Fruit fly (Drosophila melanogaster) whole organism, embryonic: Measurements from ENCODE around the gene CG42792.

Source experiments
- Adf1 ChIP-seq: fragments of 200-800 bp; sonication (Bioruptor generic); IDR thresholded peaks from 2 replicates; pipeline ENCODE4 v1.3.6; 2022; ENCODE audit warnings: missing biosample characterization, missing genetic modification characterization
- CG10431 ChIP-seq: fragments of 200-800 bp; sonication (Bioruptor generic); optimal IDR thresholded peaks from 3 replicates; lab custom pipeline; 2018; ENCODE audit warnings: missing biosample characterization, mild to moderate bottlenecking, missing genetic modification characterization
- CG12391 ChIP-seq: fragments of 200-800 bp; sonication (Bioruptor generic); optimal IDR thresholded peaks from 3 replicates; lab custom pipeline; 2018; ENCODE audit warnings: missing biosample characterization, mild to moderate bottlenecking, missing genetic modification characterization, moderate library complexity
- CG12659 ChIP-seq: fragments of 200-800 bp; sonication (Bioruptor generic); optimal IDR thresholded peaks from 3 replicates; lab custom pipeline; 2017; ENCODE audit warnings: mild to moderate bottlenecking, missing biosample characterization, missing genetic modification reagents, missing genetic modification characterization
- CG13775 ChIP-seq: fragments of 200-800 bp; sonication (Bioruptor generic); optimal IDR thresholded peaks from 3 replicates; lab custom pipeline; 2017; ENCODE audit warnings: missing biosample characterization, mild to moderate bottlenecking, missing genetic modification characterization
- CG1832 ChIP-seq: fragments of 200-800 bp; sonication (Bioruptor generic); optimal IDR thresholded peaks from 2 replicates; lab custom pipeline; 2017; ENCODE audit warnings: missing biosample characterization, mild to moderate bottlenecking, missing genetic modification characterization, inconsistent platforms
- CG18476 ChIP-seq: fragments of 200-800 bp; sonication (Bioruptor generic); optimal IDR thresholded peaks from 2 replicates; lab custom pipeline; 2016; ENCODE audit warnings: missing biosample characterization, mild to moderate bottlenecking, missing genetic modification characterization
- CG2199 ChIP-seq: fragments of 200-800 bp; sonication (Bioruptor generic); IDR thresholded peaks from 3 replicates; pipeline ENCODE4 v1.3.6; 2022; ENCODE audit warnings: missing biosample characterization, missing genetic modification characterization
- CG2678 ChIP-seq: fragments of 200-800 bp; sonication (Bioruptor generic); optimal IDR thresholded peaks from 3 replicates; lab custom pipeline; 2019; ENCODE audit warnings: missing biosample characterization, mild to moderate bottlenecking, missing genetic modification characterization, moderate library complexity
- CG3281 ChIP-seq: fragments of 200-800 bp; sonication (Bioruptor generic); optimal IDR thresholded peaks from 3 replicates; lab custom pipeline; 2017; ENCODE audit warnings: missing biosample characterization, mild to moderate bottlenecking, missing genetic modification characterization
- CG33213 ChIP-seq: fragments of 200-800 bp; sonication (Bioruptor generic); optimal IDR thresholded peaks from 3 replicates; lab custom pipeline; 2016; ENCODE audit warnings: missing biosample characterization, missing genetic modification characterization
- CG42726 ChIP-seq: fragments of 200-800 bp; sonication (Bioruptor generic); IDR thresholded peaks from 2 replicates; pipeline ENCODE4 v1.3.6; 2022; ENCODE audit warnings: missing biosample characterization, missing genetic modification characterization; ENCODE audit not compliant: partially characterized antibody
- CG4282 ChIP-seq: fragments of 200-800 bp; sonication (Bioruptor generic); optimal IDR thresholded peaks from 2 replicates; lab custom pipeline; 2016; ENCODE audit warnings: missing biosample characterization, missing genetic modification characterization
- CG6254 ChIP-seq: fragments of 200-800 bp; sonication (Bioruptor generic); optimal IDR thresholded peaks from 3 replicates; lab custom pipeline; 2017; ENCODE audit warnings: mild to moderate bottlenecking, missing biosample characterization, missing genetic modification reagents, missing genetic modification characterization
- CG6272 ChIP-seq: fragments of 200-800 bp; sonication (Bioruptor generic); IDR thresholded peaks from 2 replicates; pipeline ENCODE4 v1.3.6; 2022; ENCODE audit warnings: missing biosample characterization, missing genetic modification characterization
- CG6765 ChIP-seq: fragments of 200-800 bp; sonication (Bioruptor generic); optimal IDR thresholded peaks from 3 replicates; lab custom pipeline; 2017; ENCODE audit warnings: missing biosample characterization, mild to moderate bottlenecking, missing genetic modification characterization
- CG6813 ChIP-seq: fragments of 200-800 bp; sonication (Bioruptor generic); optimal IDR thresholded peaks from 2 replicates; lab custom pipeline; 2017; ENCODE audit warnings: missing biosample characterization, missing genetic modification characterization, mild to moderate bottlenecking, moderate library complexity, missing genetic modification reagents
- CG6854 ChIP-seq: fragments of 200-800 bp; sonication (Bioruptor generic); optimal IDR thresholded peaks from 3 replicates; lab custom pipeline; 2017; ENCODE audit warnings: missing biosample characterization, mild to moderate bottlenecking, missing genetic modification characterization
- CG7987 ChIP-seq: fragments of 200-800 bp; sonication (Bioruptor generic); optimal IDR thresholded peaks from 2 replicates; lab custom pipeline; 2018; ENCODE audit warnings: missing biosample characterization, mild to moderate bottlenecking, missing genetic modification characterization, moderate library complexity
- CG8765 ChIP-seq: fragments of 200-800 bp; sonication (Bioruptor generic); IDR thresholded peaks from 2 replicates; pipeline ENCODE4 v1.3.6; 2022; ENCODE audit warnings: missing biosample characterization, missing genetic modification characterization
- CTCF ChIP-seq: fragments of 200-800 bp; sonication (Bioruptor generic); optimal IDR thresholded peaks from 2 replicates; lab custom pipeline; 2017; ENCODE audit warnings: missing biosample characterization, mild to moderate bottlenecking, missing genetic modification characterization, moderate library complexity
- D19A ChIP-seq: fragments of 200-800 bp; optimal IDR thresholded peaks from 3 replicates; lab custom pipeline; 2019; ENCODE audit warnings: missing biosample characterization, mild to moderate bottlenecking, missing genetic modification characterization, moderate library complexity
- GATAe ChIP-seq: fragments of 200-800 bp; sonication (Bioruptor generic); conservative IDR thresholded peaks from 2 replicates; pipeline ENCODE4 v1.3.6; 2022; ENCODE audit warnings: missing biosample characterization, missing genetic modification characterization
- H2.0 ChIP-seq: fragments of 200-800 bp; sonication (Bioruptor generic); IDR thresholded peaks from 2 replicates; pipeline ENCODE4 v1.3.6; 2022; ENCODE audit warnings: missing biosample characterization, missing genetic modification characterization
- Jarid2 ChIP-seq: fragments of 200-800 bp; sonication (Bioruptor generic); optimal IDR thresholded peaks from 3 replicates; lab custom pipeline; 2017; ENCODE audit warnings: mild to moderate bottlenecking, missing biosample characterization, missing genetic modification reagents, missing genetic modification characterization
- Lim3 ChIP-seq: fragments of 200-800 bp; sonication (Bioruptor generic); IDR thresholded peaks from 2 replicates; pipeline ENCODE4 v1.3.6; 2022; ENCODE audit warnings: missing biosample characterization, missing genetic modification characterization
- Pdp1 ChIP-seq, 2 experiments: fragments of 200-800 bp; sonication (Bioruptor generic); optimal IDR thresholded peaks; 3 replicates each; lab custom pipeline; 2016; ENCODE audit warnings: missing biosample characterization in 2 of 2, missing genetic modification characterization in 2 of 2, mild to moderate bottlenecking in 1 of 2, moderate library complexity in 1 of 2
- Stat92E ChIP-seq, 3 experiments: fragments of >200 bp in 2 of 3; fragments of 200-800 bp in 1 of 3; sonication (Bioruptor generic) in 1 of 3; optimal IDR thresholded peaks; 2 replicates each; lab custom pipeline; 2017 to 2019; ENCODE audit warnings: missing biosample characterization in 3 of 3, missing genetic modification characterization in 3 of 3, mild to moderate bottlenecking in 1 of 3, moderate library complexity in 1 of 3
- ac ChIP-seq: fragments of 200-800 bp; sonication (Bioruptor generic); optimal IDR thresholded peaks from 3 replicates; lab custom pipeline; 2017; ENCODE audit warnings: missing biosample characterization, mild to moderate bottlenecking, missing genetic modification characterization
- az2 ChIP-seq: fragments of 200-800 bp; sonication (Bioruptor generic); optimal IDR thresholded peaks from 3 replicates; lab custom pipeline; 2016; ENCODE audit warnings: missing biosample characterization, missing genetic modification characterization
- bowl ChIP-seq: fragments of 200-800 bp; sonication (Bioruptor generic); IDR thresholded peaks from 2 replicates; pipeline ENCODE4 v1.3.6; 2022; ENCODE audit warnings: missing biosample characterization, missing genetic modification characterization
- cwo ChIP-seq: fragments of 200-800 bp; sonication (Bioruptor generic); optimal IDR thresholded peaks from 3 replicates; lab custom pipeline; 2017; ENCODE audit warnings: missing biosample characterization, missing genetic modification characterization, mild to moderate bottlenecking, moderate library complexity, missing genetic modification reagents
- dimm ChIP-seq: fragments of 200-800 bp; sonication (Bioruptor generic); IDR thresholded peaks from 2 replicates; pipeline ENCODE4 v1.3.6; 2022; ENCODE audit warnings: missing biosample characterization, missing genetic modification characterization
- dpn ChIP-seq, 2 experiments: fragments of 200-800 bp; sonication (Bioruptor generic); optimal IDR thresholded peaks; 3 replicates each; lab custom pipeline; 2016; ENCODE audit warnings: missing biosample characterization in 2 of 2, missing genetic modification characterization in 2 of 2
- eve ChIP-seq, 2 experiments: fragments of >200 bp; optimal IDR thresholded peaks; 2 replicates each; lab custom pipeline; 2017; ENCODE audit warnings: missing biosample characterization in 2 of 2, missing genetic modification characterization in 2 of 2
- fd3F ChIP-seq: fragments of 200-800 bp; sonication (Bioruptor generic); optimal IDR thresholded peaks from 2 replicates; lab custom pipeline; 2018; ENCODE audit warnings: missing biosample characterization, mild to moderate bottlenecking, missing genetic modification characterization, moderate library complexity
- grn ChIP-seq: fragments of 200-800 bp; sonication (Bioruptor generic); optimal IDR thresholded peaks from 3 replicates; lab custom pipeline; 2017; ENCODE audit warnings: missing biosample characterization, missing genetic modification characterization
- hth ChIP-seq: fragments of >200 bp; optimal IDR thresholded peaks from 2 replicates; lab custom pipeline; 2017; ENCODE audit warnings: inconsistent platforms
- inv ChIP-seq: fragments of 200-800 bp; sonication (Bioruptor generic); IDR thresholded peaks from 2 replicates; pipeline ENCODE4 v1.3.6; 2022; ENCODE audit warnings: missing biosample characterization, missing genetic modification characterization; ENCODE audit not compliant: partially characterized antibody
- lab ChIP-seq: fragments of 200-800 bp; sonication (Bioruptor generic); optimal IDR thresholded peaks from 3 replicates; lab custom pipeline; 2017; ENCODE audit warnings: missing biosample characterization, missing genetic modification characterization, mild to moderate bottlenecking, moderate library complexity, missing genetic modification reagents
- mirr ChIP-seq: fragments of 200-800 bp; sonication (Bioruptor generic); optimal IDR thresholded peaks from 3 replicates; lab custom pipeline; 2018; ENCODE audit warnings: missing biosample characterization, mild to moderate bottlenecking, missing genetic modification characterization
- mld ChIP-seq: fragments of 200-800 bp; sonication (Bioruptor generic); IDR thresholded peaks from 3 replicates; pipeline ENCODE4 v1.3.6; 2022; ENCODE audit warnings: missing biosample characterization, missing genetic modification characterization; ENCODE audit not compliant: partially characterized antibody
- pho ChIP-seq: fragments of 200-800 bp; sonication (Bioruptor generic); optimal IDR thresholded peaks from 2 replicates; lab custom pipeline; 2016; ENCODE audit warnings: missing biosample characterization, missing genetic modification characterization
- sim ChIP-seq: fragments of 200-800 bp; sonication (Bioruptor generic); IDR thresholded peaks from 2 replicates; pipeline ENCODE4 v1.3.6; 2022; ENCODE audit warnings: missing biosample characterization, missing genetic modification characterization
- sqz ChIP-seq: fragments of 200-800 bp; sonication (Bioruptor generic); optimal IDR thresholded peaks from 3 replicates; lab custom pipeline; 2018; ENCODE audit warnings: missing biosample characterization, mild to moderate bottlenecking, missing genetic modification characterization
- vfl ChIP-seq: fragments of 200-800 bp; sonication (Bioruptor generic); optimal IDR thresholded peaks from 2 replicates; lab custom pipeline; 2016; ENCODE audit warnings: missing biosample characterization, missing genetic modification characterization
- wor ChIP-seq: fragments of 200-800 bp; sonication (Bioruptor generic); IDR thresholded peaks from 2 replicates; pipeline ENCODE4 v1.3.6; 2022; ENCODE audit warnings: missing biosample characterization, missing genetic modification characterization
- yki ChIP-seq: fragments of >200 bp; optimal IDR thresholded peaks from 3 replicates; lab custom pipeline; 2018
- zen ChIP-seq: fragments of 200-800 bp; sonication (Bioruptor generic); optimal IDR thresholded peaks from 3 replicates; lab custom pipeline; 2018; ENCODE audit warnings: missing biosample characterization, mild to moderate bottlenecking, missing genetic modification characterization, moderate library complexity

CG42792 gene

dm6 chr2L:15912901-15913673, 47.8 kb upstream of the CG42792 start (continued):
- TF ChIP-seq fd3F (GFP tag; lab: Kevin White, UChicago), result peak; percentile 63
- TF ChIP-seq CG3281 (GFP tag; lab: Kevin White, UChicago), result peak; percentile 72
- peak; percentile 90 for TF ChIP-seq CG12659 (GFP tag; lab: Kevin White, UChicago)
- TF ChIP-seq Lim3 (GFP tag; lab: Robert Waterston, UW), result 0 out of 2 replicates have a peak, but pooled peaks have one; percentile 15
- TF ChIP-seq CG33213 (GFP tag; lab: Kevin White, UChicago), result peak; percentile 2
- peak; percentile 55 for TF ChIP-seq CG6854 (GFP tag; lab: Kevin White, UChicago)
- no peak for TF ChIP-seq H2.0 (GFP tag; lab: Robert Waterston, UW)
- TF ChIP-seq dpn (GFP tag; optimal IDR thresholded peaks at IDR 0.05; lab: Kevin White, UChicago), result peak; percentile 25 to 56
- no peak for TF ChIP-seq yki (lab: Kevin White, UChicago)
- TF ChIP-seq CG10431 (GFP tag; lab: Kevin White, UChicago), result peak; percentile 35
- peak; percentile 98 for TF ChIP-seq mirr
- TF ChIP-seq CG2199 (GFP tag; lab: Robert Waterston, UW), result peak; percentile 97
- no peak for TF ChIP-seq CG4282 (GFP tag; lab: Kevin White, UChicago)
- peak; percentile 63 for TF ChIP-seq az2 (GFP tag; lab: Kevin White, UChicago)
- TF ChIP-seq CG13775 (GFP tag; lab: Kevin White, UChicago), result peak; percentile 82
- peak; percentile 25 for TF ChIP-seq zen (tag; lab: Kevin White, UChicago)
- peak; percentile 18 to 91 for TF ChIP-seq Pdp1 (GFP tag; optimal IDR thresholded peaks at IDR 0.05; lab: Kevin White, UChicago)
- TF ChIP-seq lab (GFP tag; lab: Kevin White, UChicago), result peak; percentile 60
- TF ChIP-seq CG7987 (GFP tag; lab: Kevin White, UChicago), result peak; percentile 82
- no peak for TF ChIP-seq mld (GFP tag; lab: Robert Waterston, UW)
- TF ChIP-seq D19A (tag; lab: Kevin White, UChicago), result peak; percentile 79
- peak; percentile 5 for TF ChIP-seq CG6254
- peak; percentile 93 for TF ChIP-seq CG2678 (tag; lab: Kevin White, UChicago)
- no peak for TF ChIP-seq inv (GFP tag; lab: Robert Waterston, UW)
- peak; percentile 45; the same call in 1 of the 2 replicates for TF ChIP-seq CG6272 (GFP tag; lab: Robert Waterston, UW)
- TF ChIP-seq Stat92E (GFP tag; optimal IDR thresholded peaks at IDR 0.05; lab: Kevin White, UChicago), result no peak
- peak; percentile 51; the same call in 1 of the 2 replicates for TF ChIP-seq wor (GFP tag; lab: Robert Waterston, UW)
- TF ChIP-seq sqz (GFP tag; lab: Kevin White, UChicago), result peak; percentile 33
- TF ChIP-seq CG18476 (GFP tag; lab: Kevin White, UChicago), result peak; percentile 7
- peak; percentile 48 for TF ChIP-seq CTCF (GFP tag; lab: Kevin White, UChicago)
- no peak for TF ChIP-seq hth
- TF ChIP-seq cwo (GFP tag; lab: Kevin White, UChicago), result peak; percentile 98
- no peak for TF ChIP-seq vfl (GFP tag; lab: Kevin White, UChicago)
- TF ChIP-seq pho (GFP tag; lab: Kevin White, UChicago), result peak; percentile 26
- TF ChIP-seq CG6765 (GFP tag; lab: Kevin White, UChicago), result peak; percentile 38
- no peak for TF ChIP-seq sim (GFP tag; lab: Robert Waterston, UW)
- TF ChIP-seq GATAe (GFP tag; lab: Robert Waterston, UW), result peak; percentile 67
- no peak for TF ChIP-seq CG8765
- no peak for TF ChIP-seq dimm (GFP tag; lab: Robert Waterston, UW)
- TF ChIP-seq eve (GFP tag; optimal IDR thresholded peaks at IDR 0.05; lab: Kevin White, UChicago), result peak in 1 of 2 experiments; percentile 81
- TF ChIP-seq CG1832 (GFP tag; lab: Kevin White, UChicago), result no peak
- TF ChIP-seq CG12391, result peak; percentile 83
- peak; percentile 58 for TF ChIP-seq Adf1 (GFP tag; lab: Robert Waterston, UW)
- TF ChIP-seq CG42726 (GFP tag; lab: Robert Waterston, UW), result peak; percentile 50; the same call in 1 of the 2 replicates
- TF ChIP-seq CG6813 (GFP tag; lab: Kevin White, UChicago), result peak; percentile 3
- no peak for TF ChIP-seq ac
- peak; percentile 54 for TF ChIP-seq Jarid2
- TF ChIP-seq grn, result no peak
- no peak for TF ChIP-seq bowl
